Fruit fly (Drosophila melanogaster) whole organism, wandering third instar larva: ENCODE measurements around the gene CG32988.

Experiments used
- CG32264 ChIP-seq: fragments of 200-800 bp; sonication (Bioruptor generic); optimal IDR thresholded peaks from 2 replicates; lab custom pipeline; 2016; ENCODE audit warnings: missing biosample characterization, missing genetic modification characterization
- CG9705 ChIP-seq: fragments of 200-800 bp; sonication (Bioruptor generic); optimal IDR thresholded peaks from 2 replicates; lab custom pipeline; 2018; ENCODE audit warnings: missing biosample characterization, mild to moderate bottlenecking, missing genetic modification characterization
- CrebA ChIP-seq: fragments of 200-800 bp; sonication (Bioruptor generic); optimal IDR thresholded peaks from 2 replicates; lab custom pipeline; 2016; ENCODE audit warnings: missing biosample characterization, mild to moderate bottlenecking, missing genetic modification characterization, borderline replicate concordance
- Dif ChIP-seq: fragments of 200-275, 200-300 bp; sonication (Bioruptor generic); optimal IDR thresholded peaks from 2 replicates; lab custom pipeline; 2018; ENCODE audit warnings: missing biosample characterization, missing genetic modification characterization; ENCODE audit not compliant: partially characterized antibody
- GATAd ChIP-seq: sonication (Bioruptor generic); optimal IDR thresholded peaks from 2 replicates; lab custom pipeline; 2016; ENCODE audit warnings: missing biosample characterization, missing genetic modification characterization
- HLH106 ChIP-seq: fragments of 200-800 bp; optimal IDR thresholded peaks from 3 replicates; lab custom pipeline; 2019; ENCODE audit warnings: missing biosample characterization, mild to moderate bottlenecking, missing genetic modification characterization, moderate library complexity
- Hnf4 ChIP-seq: fragments of 200-800 bp; sonication (Bioruptor generic); optimal IDR thresholded peaks from 2 replicates; lab custom pipeline; 2016; ENCODE audit warnings: missing biosample characterization, mild to moderate bottlenecking, missing genetic modification characterization
- Hr83 ChIP-seq: fragments of 200-300 bp; sonication (Bioruptor generic); optimal IDR thresholded peaks from 2 replicates; lab custom pipeline; 2016; ENCODE audit warnings: missing biosample characterization, mild to moderate bottlenecking, missing genetic modification characterization, moderate library complexity; ENCODE audit not compliant: poor library complexity, severe bottlenecking
- Jra ChIP-seq: sonication (Bioruptor generic); optimal IDR thresholded peaks from 2 replicates; lab custom pipeline; 2016; ENCODE audit warnings: missing biosample characterization, missing genetic modification characterization
- Myc ChIP-seq: fragments of >200 bp; optimal IDR thresholded peaks from 2 replicates; lab custom pipeline; 2017
- N ChIP-seq: fragments of >200 bp; optimal IDR thresholded peaks from 2 replicates; lab custom pipeline; 2018; ENCODE audit warnings: missing biosample characterization, missing external identifiers, missing genetic modification characterization
- OdsH ChIP-seq: fragments of 200-800 bp; sonication (Bioruptor generic); optimal IDR thresholded peaks from 2 replicates; lab custom pipeline; 2016; ENCODE audit warnings: missing biosample characterization, mild to moderate bottlenecking, missing genetic modification characterization
- Rel ChIP-seq, 2 experiments: fragments of 200-800 bp; sonication (Bioruptor generic) in 1 of 2; optimal IDR thresholded peaks; 2 replicates in 1 of 2; 3 replicates in 1 of 2; lab custom pipeline; 2016 to 2019; ENCODE audit warnings: mild to moderate bottlenecking in 2 of 2, missing biosample characterization in 2 of 2, missing genetic modification characterization in 2 of 2, moderate library complexity in 1 of 2
- Sp1 ChIP-seq: fragments of 200-800 bp; sonication (Bioruptor generic); optimal IDR thresholded peaks from 3 replicates; lab custom pipeline; 2019; ENCODE audit warnings: missing biosample characterization, mild to moderate bottlenecking, missing genetic modification characterization, moderate library complexity
- Vsx2 ChIP-seq: fragments of 200-300, 225-300 bp; sonication (Bioruptor generic); optimal IDR thresholded peaks from 2 replicates; lab custom pipeline; 2018; ENCODE audit warnings: missing biosample characterization, missing genetic modification characterization; ENCODE audit not compliant: partially characterized antibody
- br ChIP-seq: fragments of 200-800 bp; sonication (Bioruptor generic); optimal IDR thresholded peaks from 2 replicates; lab custom pipeline; 2016; ENCODE audit warnings: missing biosample characterization, missing genetic modification characterization
- brk ChIP-seq: fragments of 200-800 bp; sonication (Bioruptor generic); optimal IDR thresholded peaks from 2 replicates; lab custom pipeline; 2016; ENCODE audit warnings: missing biosample characterization, mild to moderate bottlenecking, missing genetic modification characterization
- dl ChIP-seq, 2 experiments: fragments of 175-275, 200-275 bp in 1 of 2; fragments of 200-275 bp in 1 of 2; sonication (Bioruptor generic); optimal IDR thresholded peaks; lab custom pipeline; 2018; ENCODE audit warnings: mild to moderate bottlenecking in 2 of 2, missing biosample characterization in 2 of 2, missing genetic modification characterization in 2 of 2, moderate library complexity in 2 of 2; ENCODE audit not compliant: partially characterized antibody in 2 of 2, insufficient read depth in 1 of 2
- dmrt93B ChIP-seq: fragments of 200-800 bp; sonication (Bioruptor generic); optimal IDR thresholded peaks from 2 replicates; lab custom pipeline; 2018; ENCODE audit warnings: missing biosample characterization, mild to moderate bottlenecking, missing genetic modification characterization
- dsf ChIP-seq: sonication (Bioruptor generic); optimal IDR thresholded peaks from 2 replicates; lab custom pipeline; 2016; ENCODE audit warnings: missing biosample characterization, missing genetic modification characterization, borderline replicate concordance
- ey ChIP-seq: fragments of 200-800 bp; sonication (Bioruptor generic); optimal IDR thresholded peaks from 2 replicates; lab custom pipeline; 2016; ENCODE audit warnings: missing biosample characterization, missing genetic modification characterization
- foxo ChIP-seq, 2 experiments: fragments of 200-800 bp; sonication (Bioruptor generic); optimal IDR thresholded peaks; 2 replicates in 1 of 2; 3 replicates in 1 of 2; lab custom pipeline; 2016 to 2017; ENCODE audit warnings: missing biosample characterization in 2 of 2, missing genetic modification characterization in 2 of 2
- fru ChIP-seq: fragments of 200-800 bp; sonication (Bioruptor generic); optimal IDR thresholded peaks from 3 replicates; lab custom pipeline; 2016; ENCODE audit warnings: missing biosample characterization, mild to moderate bottlenecking, missing genetic modification characterization
- h ChIP-seq: fragments of 200-800 bp; sonication (Bioruptor generic); optimal IDR thresholded peaks from 3 replicates; lab custom pipeline; 2016; ENCODE audit warnings: missing biosample characterization, mild to moderate bottlenecking, missing genetic modification characterization
- jim ChIP-seq: fragments of 175-275, 200-325 bp; sonication (Bioruptor generic); optimal IDR thresholded peaks from 2 replicates; lab custom pipeline; 2016; ENCODE audit warnings: missing biosample characterization, mild to moderate bottlenecking, missing genetic modification characterization
- lola ChIP-seq: fragments of >200 bp; optimal IDR thresholded peaks from 2 replicates; lab custom pipeline; 2017; ENCODE audit warnings: missing biosample characterization, missing genetic modification characterization
- pan ChIP-seq: fragments of >200 bp; optimal IDR thresholded peaks from 2 replicates; lab custom pipeline; 2017
- psq ChIP-seq: fragments of 200-800 bp; sonication (Bioruptor generic); optimal IDR thresholded peaks from 3 replicates; lab custom pipeline; 2017; ENCODE audit warnings: missing biosample characterization, mild to moderate bottlenecking, missing genetic modification characterization, moderate library complexity
- rgr ChIP-seq: fragments of 200-800 bp; sonication (Bioruptor generic); optimal IDR thresholded peaks from 3 replicates; lab custom pipeline; 2016; ENCODE audit warnings: missing biosample characterization, mild to moderate bottlenecking, missing genetic modification characterization
- sv ChIP-seq: fragments of 200-800 bp; sonication (Bioruptor generic); optimal IDR thresholded peaks from 3 replicates; lab custom pipeline; 2016; ENCODE audit warnings: missing biosample characterization, missing genetic modification characterization
- usp ChIP-seq: fragments of >200 bp; optimal IDR thresholded peaks from 2 replicates; lab custom pipeline; 2017; ENCODE audit warnings: missing biosample characterization, missing genetic modification characterization
- woc ChIP-seq: sonication (Bioruptor generic); optimal IDR thresholded peaks from 2 replicates; lab custom pipeline; 2016; ENCODE audit warnings: missing biosample characterization, mild to moderate bottlenecking, missing genetic modification characterization

Gene CG32988

DNA sequence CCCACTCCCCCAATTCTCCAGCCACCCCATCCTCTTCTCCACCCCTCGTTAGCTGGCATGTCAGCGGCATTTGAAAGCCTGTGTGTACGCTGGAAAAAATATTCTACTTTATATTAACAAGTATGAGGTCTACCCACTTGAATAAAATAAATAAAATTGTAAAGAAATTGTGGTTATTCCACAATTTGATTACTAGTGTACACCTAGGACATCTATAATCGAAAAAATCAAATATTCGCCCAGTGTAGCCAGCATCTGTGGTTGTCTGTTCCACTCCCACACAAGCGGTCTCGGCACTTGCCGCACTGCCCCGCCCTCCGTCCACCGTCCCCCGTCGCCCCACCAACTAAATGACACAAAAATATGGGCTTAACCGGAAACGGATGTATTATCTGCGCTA, 3.9 kb upstream of the CG32988 start:
- peak; percentile 28 for TF ChIP-seq dmrt93B (GFP tag; lab: Kevin White, UChicago)
- TF ChIP-seq brk: no peak
- TF ChIP-seq Hr83 (GFP tag; lab: Kevin White, UChicago): no peak
- TF ChIP-seq fru: peak; percentile 49
- TF ChIP-seq foxo (GFP tag; optimal IDR thresholded peaks at IDR 0.05; lab: Kevin White, UChicago): peak in 1 of 2 experiments; percentile 70
- peak; percentile 63 for TF ChIP-seq h (GFP tag; lab: Kevin White, UChicago)
- no peak for TF ChIP-seq GATAd
- no peak for TF ChIP-seq jim (GFP tag; lab: Kevin White, UChicago)
- TF ChIP-seq br (GFP tag; lab: Kevin White, UChicago): peak; percentile 13
- TF ChIP-seq CG9705 (GFP tag; lab: Kevin White, UChicago): peak; percentile 28
- TF ChIP-seq psq (GFP tag; lab: Kevin White, UChicago): peak; percentile 34
- peak; percentile 68 for TF ChIP-seq HLH106 (tag; lab: Kevin White, UChicago)
- no peak for TF ChIP-seq dsf (GFP tag; lab: Kevin White, UChicago)
- TF ChIP-seq CG32264 (GFP tag; lab: Kevin White, UChicago): no peak
- TF ChIP-seq OdsH (GFP tag; lab: Kevin White, UChicago): peak; percentile 37
- TF ChIP-seq Vsx2 (GFP tag; lab: Kevin White, UChicago): no peak
- peak; percentile 50 for TF ChIP-seq Sp1 (GFP tag; lab: Kevin White, UChicago)
- peak; percentile 44 for TF ChIP-seq rgr (GFP tag; lab: Kevin White, UChicago)
- TF ChIP-seq ey (GFP tag; lab: Kevin White, UChicago): peak; percentile 45

dm6 chr2L:8862476-8862875, 2.2 kb upstream of the CG32988 start, which contains the start of gene CG32986:
Gene CG32986 (plus strand): TSS chr2L:8862776.
- TF ChIP-seq N (no peak), woc (GFP tag; lab: Kevin White, UChicago) (no peak), usp (GFP tag; lab: Kevin White, UChicago) (no peak), rgr (GFP tag; lab: Kevin White, UChicago) (no peak), OdsH (GFP tag; lab: Kevin White, UChicago) (no peak)

DNA sequence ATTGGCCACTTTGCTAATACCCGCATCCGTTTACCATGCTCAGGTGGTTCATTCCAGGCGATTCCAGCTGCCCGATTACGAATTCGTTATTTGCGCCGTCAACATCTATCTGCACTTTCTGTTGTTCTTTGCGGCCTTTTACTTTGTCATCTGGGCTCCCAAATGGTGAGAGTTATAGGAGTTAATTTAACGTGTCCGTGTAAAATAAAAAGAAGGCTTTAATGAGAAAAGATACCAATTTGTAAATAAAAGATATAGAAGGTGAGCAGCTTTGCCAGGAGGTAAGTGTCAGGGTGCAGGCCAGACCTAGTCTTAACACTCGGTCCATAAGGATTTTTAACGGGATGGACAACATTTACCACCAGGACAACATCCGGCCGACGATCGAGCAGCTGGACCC, 1.2 kb upstream of the CG32988 start, which contains the start of gene CG32987:
CG32987 (plus strand) TSS at position 301 of the 400 bp plus-strand sequence.
- TF ChIP-seq br (GFP tag; lab: Kevin White, UChicago) (no peak), ey (GFP tag; lab: Kevin White, UChicago) (no peak), rgr (GFP tag; lab: Kevin White, UChicago) (no peak), h (GFP tag; lab: Kevin White, UChicago) (no peak), dl (GFP tag; optimal IDR thresholded peaks at IDR 0.05; lab: Kevin White, UChicago; ENCODE audit: insufficient read depth in 1 of 2, partially characterized antibody in 2 of 2) (no peak), N (no peak), brk (no peak), HLH106 (tag; lab: Kevin White, UChicago) (no peak), sv (GFP tag; lab: Kevin White, UChicago) (no peak), Jra (no peak), Dif (GFP tag; lab: Kevin White, UChicago) (no peak)

dm6 chr2L:8865550-8865949, 886 bp downstream of the CG32988 start, which contains the start of gene CG32983:
Gene CG32983 (plus strand): TSS chr2L:8865850.
- no peak for TF ChIP-seq lola
- no peak for TF ChIP-seq h (GFP tag; lab: Kevin White, UChicago)
- no peak for TF ChIP-seq pan (lab: Kevin White, UChicago)
- no peak for TF ChIP-seq Myc (lab: Kevin White, UChicago)
- TF ChIP-seq HLH106 (tag; lab: Kevin White, UChicago): no peak
- no peak for TF ChIP-seq Hnf4 (GFP tag; lab: Kevin White, UChicago)
- no peak for TF ChIP-seq Jra
- no peak for TF ChIP-seq CrebA (GFP tag; lab: Kevin White, UChicago)
- no peak for TF ChIP-seq brk
- TF ChIP-seq br (GFP tag; lab: Kevin White, UChicago): no peak
- TF ChIP-seq OdsH (GFP tag; lab: Kevin White, UChicago): no peak
- no peak for TF ChIP-seq Rel (GFP tag; optimal IDR thresholded peaks at IDR 0.05; lab: Kevin White, UChicago)
- TF ChIP-seq Rel (tag; optimal IDR thresholded peaks at IDR 0.05; lab: Kevin White, UChicago): no peak
- no peak for TF ChIP-seq CG32264 (GFP tag; lab: Kevin White, UChicago)
- TF ChIP-seq CG9705 (GFP tag; lab: Kevin White, UChicago): no peak
